Fruit fly (Drosophila melanogaster): Measurements from ENCODE around the gene ex.
A peak's percentile ranks its signal among the peaks of the same experiment; 100 is the strongest.

The ex gene

dm6 chr2L:490150-491095 lies 59.4 kb downstream of the ex start (continued):
- TF ChIP-seq amos (GFP tag; IDR thresholded peaks at IDR 0.05; ENCODE audit: partially characterized antibody) (peak; percentile 51; the same call in 1 of the 2 replicates), Abd-B (GFP tag; optimal IDR thresholded peaks at IDR 0.05) (peak; percentile 62), bbx (GFP tag; IDR thresholded peaks at IDR 0.05; ENCODE audit: partially characterized antibody) (peak; percentile 62; the same call in 1 of the 2 replicates), Sry-β (GFP tag; optimal IDR thresholded peaks at IDR 0.05) (no peak), CG6654 (GFP tag; optimal IDR thresholded peaks at IDR 0.05) (no peak), dmrt99B (tag; optimal IDR thresholded peaks at IDR 0.05) (peak; percentile 47), zen2 (GFP tag; IDR thresholded peaks at IDR 0.05; ENCODE audit: partially characterized antibody) (peak; percentile 97), CG15073 (GFP tag; optimal IDR thresholded peaks at IDR 0.05) (no peak), CG3407 (GFP tag; optimal IDR thresholded peaks at IDR 0.05) (peak; percentile 28), gem (tag; optimal IDR thresholded peaks at IDR 0.05) (peak; percentile 58), Blimp-1 (GFP tag; optimal IDR thresholded peaks at IDR 0.05) (peak; percentile 76), Pdp1 (GFP tag; optimal IDR thresholded peaks at IDR 0.05) (peak; percentile 68 to 73), CG16863 (GFP tag; optimal IDR thresholded peaks at IDR 0.05) (peak; percentile 65), Fer2 (tag; optimal IDR thresholded peaks at IDR 0.05) (no peak), zfh1 (GFP tag; IDR thresholded peaks at IDR 0.05) (peak; percentile 78), YL-1 (GFP tag; optimal IDR thresholded peaks at IDR 0.05) (peak; percentile 58), ind (GFP tag; optimal IDR thresholded peaks at IDR 0.05) (peak; percentile 65), bigmax (GFP tag; optimal IDR thresholded peaks at IDR 0.05) (no peak), CG8089 (GFP tag; optimal IDR thresholded peaks at IDR 0.05) (peak; percentile 62), CG11456 (GFP tag; IDR thresholded peaks at IDR 0.05) (peak; percentile 94), Dip3 (GFP tag; optimal IDR thresholded peaks at IDR 0.05) (peak; percentile 69), CG12236 (GFP tag; optimal IDR thresholded peaks at IDR 0.05) (peak; percentile 61), sc (optimal IDR thresholded peaks at IDR 0.05) (no peak), sc (GFP tag; optimal IDR thresholded peaks at IDR 0.05) (peak; percentile 23), Bgb (GFP tag; IDR thresholded peaks at IDR 0.05; ENCODE audit: partially characterized antibody) (peak; percentile 52; the same call in 1 of the 2 replicates), fu2 (GFP tag; optimal IDR thresholded peaks at IDR 0.05) (peak; percentile 73), CG31441 (GFP tag; IDR thresholded peaks at IDR 0.05) (peak; percentile 24; the same call in 1 of the 2 replicates), CG2875 (GFP tag; optimal IDR thresholded peaks at IDR 0.05) (no peak), Dbx (GFP tag; IDR thresholded peaks at IDR 0.05) (peak; percentile 93), pnt (GFP tag; optimal IDR thresholded peaks at IDR 0.05) (peak; percentile 78), CG9437 (GFP tag; optimal IDR thresholded peaks at IDR 0.05) (no peak), sima (GFP tag; optimal IDR thresholded peaks at IDR 0.05) (peak; percentile 56), CG6254 (GFP tag; optimal IDR thresholded peaks at IDR 0.05) (no peak), pzg (GFP tag; optimal IDR thresholded peaks at IDR 0.05) (peak; percentile 90), Atf-2 (GFP tag; optimal IDR thresholded peaks at IDR 0.05) (peak; percentile 64), CG17912 (GFP tag; optimal IDR thresholded peaks at IDR 0.05) (peak; percentile 83), CG6272 (GFP tag; IDR thresholded peaks at IDR 0.05) (0 out of 2 replicates have a peak, but pooled peaks have one; percentile 16), lab (GFP tag; optimal IDR thresholded peaks at IDR 0.05) (peak; percentile 78), trem (tag; optimal IDR thresholded peaks at IDR 0.05) (no peak), CG31224 (GFP tag; IDR thresholded peaks at IDR 0.05) (no peak), sens-2 (GFP tag; IDR thresholded peaks at IDR 0.05) (no peak), chif (GFP tag; optimal IDR thresholded peaks at IDR 0.05) (peak; percentile 63 to 80), caup (GFP tag; optimal IDR thresholded peaks at IDR 0.05; ENCODE audit: severe bottlenecking) (peak; percentile 56), CG6683 (GFP tag; optimal IDR thresholded peaks at IDR 0.05) (no peak), tup (GFP tag; optimal IDR thresholded peaks at IDR 0.05) (no peak), danr (GFP tag; IDR thresholded peaks at IDR 0.05) (no peak; the same call in 1 of the 2 replicates), Dek (tag; optimal IDR thresholded peaks at IDR 0.05) (peak; percentile 87)
